Worm (Caenorhabditis elegans): ENCODE measurements around the gene M117.6.

M117.6 gene

DNA sequence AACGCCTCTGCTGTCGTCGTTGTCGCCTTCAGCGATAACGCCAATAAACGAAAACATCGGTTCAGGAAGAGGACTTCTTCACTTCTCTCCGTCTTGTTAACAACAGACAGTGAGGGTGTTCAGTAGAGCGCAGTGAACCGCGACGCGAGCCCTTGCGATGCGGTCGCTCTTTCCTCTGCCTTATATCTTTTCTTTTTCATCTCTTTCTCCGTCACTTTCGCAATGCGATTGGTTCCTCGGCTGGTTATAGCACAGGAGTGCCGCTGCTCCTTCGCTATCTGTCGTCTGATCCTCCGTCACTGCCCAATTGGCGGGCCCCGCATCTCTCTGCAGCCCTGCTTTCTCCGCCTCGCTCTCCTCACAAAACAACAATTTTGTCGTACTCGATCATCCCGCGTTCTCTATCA lies 29.2 kb upstream of the M117.6 start (continued):
- no peak for TF ChIP-seq ceh-88 (GFP tag; IDR thresholded peaks at IDR 0.05)
- no peak for TF ChIP-seq alr-1 (tag; optimal IDR thresholded peaks at IDR 0.05; ENCODE audit: borderline replicate concordance)
- TF ChIP-seq nhr-47 (tag; optimal IDR thresholded peaks at IDR 0.05): peak; percentile 71
- peak; percentile 62 for TF ChIP-seq xbp-1 (tag; optimal IDR thresholded peaks at IDR 0.05)
- peak; percentile 50 for TF ChIP-seq mef-2 (tag; optimal IDR thresholded peaks at IDR 0.05)
- TF ChIP-seq blmp-1 (tag; optimal IDR thresholded peaks at IDR 0.05): no peak
- TF ChIP-seq grh-1 (GFP tag; IDR thresholded peaks at IDR 0.05): no peak
- TF ChIP-seq ceh-8 (GFP tag; optimal IDR thresholded peaks at IDR 0.05): no peak
- peak; percentile 38 for TF ChIP-seq fos-1 (tag; optimal IDR thresholded peaks at IDR 0.05)
- peak; percentile 53 to 86 for TF ChIP-seq lsy-2 (tag; optimal IDR thresholded peaks at IDR 0.05)
- TF ChIP-seq sup-37 (GFP tag; optimal IDR thresholded peaks at IDR 0.05): no peak
- TF ChIP-seq pax-3 (tag; optimal IDR thresholded peaks at IDR 0.05): peak; percentile 34
- TF ChIP-seq ceh-90 (tag; optimal IDR thresholded peaks at IDR 0.05): no peak
- TF ChIP-seq C16A3.4 (tag; optimal IDR thresholded peaks at IDR 0.05): peak; percentile 56
- TF ChIP-seq ces-1 (GFP tag; optimal IDR thresholded peaks at IDR 0.05): no peak
- TF ChIP-seq F16B12.6 (tag; optimal IDR thresholded peaks at IDR 0.05): no peak
- TF ChIP-seq irx-1 (tag; optimal IDR thresholded peaks at IDR 0.05): peak; percentile 15
- TF ChIP-seq unc-62 (GFP tag; optimal IDR thresholded peaks at IDR 0.05): no peak
- TF ChIP-seq efl-3 (GFP tag; optimal IDR thresholded peaks at IDR 0.05): no peak
- peak; percentile 76 for TF ChIP-seq jun-1 (tag; optimal IDR thresholded peaks at IDR 0.05)
- TF ChIP-seq elt-2 (tag; optimal IDR thresholded peaks at IDR 0.05): no peak
- peak in 1 of 2 experiments; percentile 41 for TF ChIP-seq mdl-1 (tag; optimal IDR thresholded peaks at IDR 0.05)
- TF ChIP-seq snpc-4 (tag; optimal IDR thresholded peaks at IDR 0.05): peak; percentile 14
- no peak for TF ChIP-seq zip-4 (GFP tag; optimal IDR thresholded peaks at IDR 0.05)
- TF ChIP-seq isw-1 (GFP tag; IDR thresholded peaks at IDR 0.05): peak; percentile 64
- TF ChIP-seq ets-5 (GFP tag; IDR thresholded peaks at IDR 0.05): no peak
- TF ChIP-seq swsn-7 (tag; optimal IDR thresholded peaks at IDR 0.05): peak; percentile 68
- TF ChIP-seq ztf-11 (tag; optimal IDR thresholded peaks at IDR 0.05): no peak
- TF ChIP-seq ceh-82 (tag; optimal IDR thresholded peaks at IDR 0.05): peak; percentile 53 to 89 (median 61)
- peak; percentile 44 for TF ChIP-seq lin-13 (GFP tag; optimal IDR thresholded peaks at IDR 0.05)
- TF ChIP-seq rnt-1 (tag; optimal IDR thresholded peaks at IDR 0.05): peak; percentile 62

DNA sequence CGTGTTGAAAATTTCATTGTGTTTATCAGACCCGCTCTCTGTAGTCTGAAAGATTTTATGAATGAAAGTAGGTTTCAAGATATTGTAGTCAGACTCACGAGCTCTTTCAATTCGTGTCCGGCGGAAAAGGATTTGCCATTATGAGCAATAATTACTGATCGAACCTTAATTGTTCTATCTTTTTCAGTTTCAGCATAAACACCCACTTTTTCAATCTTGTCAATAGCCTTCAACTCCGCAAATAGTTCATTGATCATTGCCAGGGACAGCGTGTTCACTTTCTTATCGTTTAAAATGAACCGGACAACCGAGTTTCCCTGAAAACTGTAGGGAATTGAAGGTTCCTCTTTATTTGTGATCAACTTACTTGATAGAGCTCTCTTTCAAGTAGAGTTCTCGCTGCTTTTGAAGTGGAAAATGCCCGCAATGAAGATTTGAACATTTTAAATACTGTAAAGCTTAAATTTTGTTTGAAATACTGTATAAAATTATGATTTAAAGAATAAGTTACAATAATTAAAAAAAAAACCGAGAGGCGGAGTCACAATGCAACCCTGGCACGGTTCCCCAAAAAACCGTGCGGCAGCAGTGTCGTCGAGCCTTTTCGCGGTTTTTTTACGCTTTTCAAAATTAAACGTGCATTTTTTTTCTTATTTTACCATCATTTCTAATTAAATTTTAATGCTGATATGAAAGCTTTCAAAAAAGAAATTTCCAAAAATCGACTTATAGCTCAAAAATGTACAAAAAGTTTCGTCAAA lies 28.2 kb upstream of the M117.6 start, which contains the start of gene ech-2:
Gene ech-2 (minus strand): TSS at position 452 of the 761 bp plus-strand sequence.
- TF ChIP-seq egl-13 (tag; optimal IDR thresholded peaks at IDR 0.05) (no peak), nhr-77 (tag; optimal IDR thresholded peaks at IDR 0.05) (no peak), fos-1 (tag; optimal IDR thresholded peaks at IDR 0.05) (no peak), aly-2 (tag; optimal IDR thresholded peaks at IDR 0.05) (no peak), tlp-1 (tag; optimal IDR thresholded peaks at IDR 0.05) (no peak), elt-2 (tag; optimal IDR thresholded peaks at IDR 0.05) (no peak), unc-98 (GFP tag; IDR thresholded peaks at IDR 0.05) (no peak), hlh-4 (tag; optimal IDR thresholded peaks at IDR 0.05) (no peak), efl-1 (optimal IDR thresholded peaks at IDR 0.05) (peak; percentile 34), efl-1 (GFP tag; optimal IDR thresholded peaks at IDR 0.05 in 1 of 2) (peak; percentile 33 to 93), C04F5.9 (tag; optimal IDR thresholded peaks at IDR 0.05) (no peak), ztf-4 (tag; optimal IDR thresholded peaks at IDR 0.05) (no peak), lin-13 (GFP tag; optimal IDR thresholded peaks at IDR 0.05) (no peak), elt-3 (tag; optimal IDR thresholded peaks at IDR 0.05) (peak in 1 of 6 experiments; percentile 20), ceh-82 (tag; optimal IDR thresholded peaks at IDR 0.05) (peak in 1 of 3 experiments; percentile 20), fkh-4 (tag; optimal IDR thresholded peaks at IDR 0.05; ENCODE audit: borderline replicate concordance) (no peak), snpc-4 (tag; optimal IDR thresholded peaks at IDR 0.05) (no peak), lsy-2 (tag; optimal IDR thresholded peaks at IDR 0.05) (peak; percentile 39 to 40), blmp-1 (tag; optimal IDR thresholded peaks at IDR 0.05) (peak; percentile 41), nhr-11 (tag; optimal IDR thresholded peaks at IDR 0.05) (no peak), C16A3.4 (tag; optimal IDR thresholded peaks at IDR 0.05) (peak; percentile 28), nhr-90 (tag; optimal IDR thresholded peaks at IDR 0.05; ENCODE audit: poor library complexity) (peak; percentile 10), lin-14 (GFP tag; optimal IDR thresholded peaks at IDR 0.05) (peak; percentile 1), ceh-63 (GFP tag; optimal IDR thresholded peaks at IDR 0.05) (no peak), nhr-76 (tag; optimal IDR thresholded peaks at IDR 0.05) (no peak), nhr-85 (tag) (no peak), ets-5 (GFP tag; IDR thresholded peaks at IDR 0.05) (no peak), lin-35 (GFP tag; optimal IDR thresholded peaks at IDR 0.05) (peak; percentile 17 to 48), snu-23 (GFP tag; optimal IDR thresholded peaks at IDR 0.05) (peak; percentile 12)
